Worm (Caenorhabditis elegans): ENCODE measurements around the gene spp-9.
A peak's percentile ranks its signal among the peaks of the same experiment; 100 is the strongest.

Gene spp-9

DNA sequence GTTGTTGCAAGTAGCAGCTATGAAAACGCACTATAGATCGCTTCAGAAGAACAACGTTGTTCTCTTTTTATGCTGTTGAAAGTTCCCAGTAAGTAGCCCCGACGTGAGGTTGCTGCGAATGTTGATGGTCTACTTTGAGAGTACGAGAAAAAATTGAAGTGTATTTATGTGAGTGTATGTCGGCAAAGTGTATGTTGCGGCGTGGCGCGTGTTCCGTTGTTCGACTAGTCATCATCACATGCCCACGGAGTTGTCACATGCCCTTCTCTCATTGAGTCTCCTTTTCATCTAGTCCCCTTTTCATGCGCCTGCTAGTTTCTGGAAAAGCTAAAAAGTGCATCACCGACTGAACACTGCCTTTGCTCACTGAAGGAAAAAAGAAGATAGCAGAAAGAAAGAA lies 15.7 kb upstream of the spp-9 start (continued):
- TF ChIP-seq Y5F2A.4 (GFP tag; optimal IDR thresholded peaks at IDR 0.05) (no peak), set-16 (GFP tag; IDR thresholded peaks at IDR 0.05) (peak; percentile 40), ztf-7 (tag; optimal IDR thresholded peaks at IDR 0.05) (no peak), mxl-3 (GFP tag; optimal IDR thresholded peaks at IDR 0.05) (peak; percentile 75), zfp-2 (tag; optimal IDR thresholded peaks at IDR 0.05) (no peak), ama-1 (optimal IDR thresholded peaks at IDR 0.05) (peak; percentile 15), zfp-3 (GFP tag; conservative IDR thresholded peaks at IDR 0.05) (no peak), sdz-12 (GFP tag; optimal IDR thresholded peaks at IDR 0.05) (no peak), F26F4.8 (GFP tag; conservative IDR thresholded peaks at IDR 0.05) (no peak), D1046.2 (GFP tag; IDR thresholded peaks at IDR 0.05) (no peak), skn-1 (tag; optimal IDR thresholded peaks at IDR 0.05) (no peak), nhr-237 (tag; optimal IDR thresholded peaks at IDR 0.05) (no peak), R02D3.7 (tag; optimal IDR thresholded peaks at IDR 0.05) (no peak), arid-1 (GFP tag; conservative IDR thresholded peaks at IDR 0.05) (no peak), ceh-32 (tag; optimal IDR thresholded peaks at IDR 0.05; ENCODE audit: poor library complexity) (no peak), spr-3 (GFP tag; optimal IDR thresholded peaks at IDR 0.05) (no peak), madf-5 (GFP tag; IDR thresholded peaks at IDR 0.05) (0 out of 4 replicates have a peak, but pooled peaks of 1 of the 2 experiments have one; percentile 54), nhr-102 (tag; optimal IDR thresholded peaks at IDR 0.05) (no peak), fkh-10 (GFP tag; optimal IDR thresholded peaks at IDR 0.05) (peak; percentile 56), pqm-1 (tag; optimal IDR thresholded peaks at IDR 0.05) (no peak)

- TF ChIP-seq aha-1 (tag) (peak; percentile 60), nhr-77 (tag; optimal IDR thresholded peaks at IDR 0.05) (no peak), ama-1 (optimal IDR thresholded peaks at IDR 0.05) (no peak), ctbp-1 (GFP tag; IDR thresholded peaks at IDR 0.05) (no peak), nhr-48 (tag; optimal IDR thresholded peaks at IDR 0.05) (no peak), nhr-28 (tag; optimal IDR thresholded peaks at IDR 0.05) (no peak), zip-11 (GFP tag; IDR thresholded peaks at IDR 0.05) (no peak)
Observed at ce11 chrX:11472407-11472806, 15.2 kb upstream of the spp-9 start.

DNA sequence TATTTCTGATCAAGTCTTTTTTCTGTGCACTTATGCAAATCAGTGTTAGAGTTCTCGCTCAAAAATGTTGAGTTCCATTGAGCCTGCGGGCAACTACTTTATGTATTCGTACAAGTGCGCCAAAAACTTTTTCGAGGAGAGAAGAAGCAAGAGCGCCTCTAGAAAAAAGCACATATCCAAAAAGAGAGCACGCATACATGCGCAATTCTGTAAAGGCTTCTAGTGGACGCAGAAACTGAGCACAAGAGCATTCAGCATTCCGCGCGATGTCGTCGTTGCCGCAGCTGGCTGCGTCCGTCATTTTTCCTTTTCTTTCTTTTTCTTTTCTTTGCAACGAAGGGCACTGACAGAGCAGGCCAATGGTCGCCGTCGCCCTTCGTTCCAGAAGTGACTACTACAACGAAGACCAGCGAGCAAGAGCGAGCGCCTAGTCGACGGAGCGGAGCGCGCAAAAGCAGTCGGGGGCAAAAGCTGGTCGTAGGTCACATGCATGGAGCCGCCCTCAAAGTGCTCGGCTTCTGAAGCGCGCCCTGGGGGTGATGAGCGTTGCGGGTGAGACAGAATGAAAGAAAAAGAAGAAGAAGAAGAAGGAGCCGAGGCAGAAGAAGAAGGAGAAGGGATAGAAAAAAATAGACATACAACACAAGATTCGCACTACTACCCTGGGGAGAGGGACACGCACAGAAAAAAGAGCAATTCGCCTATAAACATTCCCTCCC lies 14.5 kb upstream of the spp-9 start:
- TF ChIP-seq set-16 (GFP tag; IDR thresholded peaks at IDR 0.05) (peak; percentile 98), mes-2 (tag; optimal IDR thresholded peaks at IDR 0.05; ENCODE audit: poor library complexity, severe bottlenecking) (no peak), hlh-11 (tag; optimal IDR thresholded peaks at IDR 0.05) (peak; percentile 69), lin-38 (GFP tag; IDR thresholded peaks at IDR 0.05) (0 out of 2 replicates have a peak, but pooled peaks have one; percentile 6), ceh-20 (GFP tag; IDR thresholded peaks at IDR 0.05) (peak; percentile 70; the same call in 1 of the 2 replicates), T26A8.4 (GFP tag; IDR thresholded peaks at IDR 0.05) (0 out of 2 replicates have a peak, but pooled peaks have one; percentile 38), nhr-25 (tag; optimal IDR thresholded peaks at IDR 0.05; ENCODE audit: borderline replicate concordance, insufficient read depth) (no peak), mdl-1 (tag; optimal IDR thresholded peaks at IDR 0.05) (no peak), pha-4 (GFP tag; IDR thresholded peaks at IDR 0.05) (peak; percentile 15; the same call in 1 of the 2 replicates), pha-4 (tag; optimal IDR thresholded peaks at IDR 0.05) (no peak), hif-1 (tag; optimal IDR thresholded peaks at IDR 0.05) (peak; percentile 39 to 49), hmg-1.1 (GFP tag; IDR thresholded peaks at IDR 0.05) (peak; percentile 66), nhr-48 (tag; optimal IDR thresholded peaks at IDR 0.05) (no peak), nhr-11 (tag; optimal IDR thresholded peaks at IDR 0.05) (peak; percentile 25), ceh-32 (tag; optimal IDR thresholded peaks at IDR 0.05; ENCODE audit: poor library complexity) (peak; percentile 60), fkh-10 (GFP tag; optimal IDR thresholded peaks at IDR 0.05) (peak; percentile 69), spr-1 (tag; optimal IDR thresholded peaks at IDR 0.05) (peak; percentile 55), skn-1 (tag; optimal IDR thresholded peaks at IDR 0.05) (peak; percentile 2), lsy-2 (tag; optimal IDR thresholded peaks at IDR 0.05) (peak; percentile 35 to 40), nhr-102 (tag; optimal IDR thresholded peaks at IDR 0.05) (no peak), mep-1 (tag; optimal IDR thresholded peaks at IDR 0.05) (peak; percentile 62), ceh-82 (tag; optimal IDR thresholded peaks at IDR 0.05) (no peak), Y5F2A.4 (GFP tag; optimal IDR thresholded peaks at IDR 0.05) (peak; percentile 0), rbr-2 (tag; optimal IDR thresholded peaks at IDR 0.05) (peak; percentile 75), egl-43 (GFP tag; IDR thresholded peaks at IDR 0.05) (peak; percentile 69), dmd-6 (GFP tag; IDR thresholded peaks at IDR 0.05) (peak; percentile 19; the same call in 1 of the 2 replicates), ceh-44 (GFP tag; IDR thresholded peaks at IDR 0.05) (0 out of 2 replicates have a peak, but pooled peaks have one; percentile 45)

Data from whole organism, L4 larva.